Fruit fly (Drosophila melanogaster): ENCODE results near the gene Nplp4.

Gene Nplp4

dm6 chr2L:1987434-1988191 lies 20.6 kb upstream of the Nplp4 start, which contains the start of gene Got2 (continued):
- TF ChIP-seq achi (GFP tag; optimal IDR thresholded peaks at IDR 0.05) = peak; percentile 31
- TF ChIP-seq Eip93F (GFP tag; optimal IDR thresholded peaks at IDR 0.05) = peak; percentile 38
- peak; percentile 64 for TF ChIP-seq Hr39 (GFP tag; optimal IDR thresholded peaks at IDR 0.05)
- no peak for TF ChIP-seq CG6276 (GFP tag; optimal IDR thresholded peaks at IDR 0.05)
- TF ChIP-seq dac (GFP tag; optimal IDR thresholded peaks at IDR 0.05) = no peak
- peak; percentile 56 for TF ChIP-seq Eip78C (GFP tag)
- no peak for TF ChIP-seq CG3032 (tag; optimal IDR thresholded peaks at IDR 0.05)
- no peak for TF ChIP-seq topi (GFP tag; optimal IDR thresholded peaks at IDR 0.05)
- no peak for TF ChIP-seq CG1621 (tag; optimal IDR thresholded peaks at IDR 0.05)
- no peak for TF ChIP-seq CG15336 (GFP tag; IDR thresholded peaks at IDR 0.05)
- no peak for TF ChIP-seq CG7368 (GFP tag; optimal IDR thresholded peaks at IDR 0.05)
- TF ChIP-seq CG11902 (GFP tag; optimal IDR thresholded peaks at IDR 0.05) = no peak
- TF ChIP-seq CG32006 (GFP tag; optimal IDR thresholded peaks at IDR 0.05) = peak; percentile 1
- TF ChIP-seq CG8319 (GFP tag; optimal IDR thresholded peaks at IDR 0.05) = no peak
- TF ChIP-seq fd59A (GFP tag; optimal IDR thresholded peaks at IDR 0.05) = no peak
- no peak for TF ChIP-seq spab (GFP tag; optimal IDR thresholded peaks at IDR 0.05)
- TF ChIP-seq Lpt (GFP tag; optimal IDR thresholded peaks at IDR 0.05) = no peak

dm6 chr2L:1988192-1988561 lies 20.0 kb upstream of the Nplp4 start, which contains the start of gene Npc2a:
Npc2a (plus strand) TSS chr2L:1988290.
- TF ChIP-seq topi (GFP tag; optimal IDR thresholded peaks at IDR 0.05) (no peak), CG3919 (GFP tag; optimal IDR thresholded peaks at IDR 0.05) (peak; percentile 3), CG4318 (GFP tag; optimal IDR thresholded peaks at IDR 0.05) (no peak), pdm3 (GFP tag; optimal IDR thresholded peaks at IDR 0.05) (no peak), Eip93F (GFP tag; optimal IDR thresholded peaks at IDR 0.05) (no peak), CG16779 (tag; optimal IDR thresholded peaks at IDR 0.05) (no peak), CG6792 (GFP tag; optimal IDR thresholded peaks at IDR 0.05) (no peak), Met (GFP tag; optimal IDR thresholded peaks at IDR 0.05) (no peak), Eip78C (GFP tag) (peak; percentile 28), Gug (GFP tag; IDR thresholded peaks at IDR 0.05) (no peak), Eip75B (GFP tag; optimal IDR thresholded peaks at IDR 0.05) (no peak), svp (GFP tag) (peak; percentile 63), CG11294 (GFP tag; IDR thresholded peaks at IDR 0.05) (no peak), esn (GFP tag; optimal IDR thresholded peaks at IDR 0.05) (no peak), Hr4 (GFP tag; optimal IDR thresholded peaks at IDR 0.05) (no peak), OdsH (GFP tag; optimal IDR thresholded peaks at IDR 0.05) (no peak), spab (GFP tag; optimal IDR thresholded peaks at IDR 0.05) (no peak), CG8119 (GFP tag; IDR thresholded peaks at IDR 0.05) (no peak), dsx (GFP tag; optimal IDR thresholded peaks at IDR 0.05; ENCODE audit: poor library complexity, severe bottlenecking) (no peak), Sox15 (GFP tag; optimal IDR thresholded peaks at IDR 0.05) (no peak), CG7368 (GFP tag; optimal IDR thresholded peaks at IDR 0.05) (no peak), CG11762 (GFP tag; optimal IDR thresholded peaks at IDR 0.05; ENCODE audit: insufficient read depth) (no peak), CG11902 (GFP tag; optimal IDR thresholded peaks at IDR 0.05) (no peak), Ets96B (tag; optimal IDR thresholded peaks at IDR 0.05) (no peak), CG31627 (GFP tag; optimal IDR thresholded peaks at IDR 0.05) (no peak), net (GFP tag; optimal IDR thresholded peaks at IDR 0.05) (no peak)

dm6 chr2L:1989278-1989918 lies 18.8 kb upstream of the Nplp4 start:
- TF ChIP-seq vri (GFP tag; optimal IDR thresholded peaks at IDR 0.05) = peak; percentile 59
- TF ChIP-seq dsx (GFP tag; optimal IDR thresholded peaks at IDR 0.05; ENCODE audit: poor library complexity, severe bottlenecking) = peak; percentile 11
- peak; percentile 90 for TF ChIP-seq Sox14 (GFP tag; optimal IDR thresholded peaks at IDR 0.05)
- peak; percentile 63 for TF ChIP-seq Eip93F (GFP tag; optimal IDR thresholded peaks at IDR 0.05)
- TF ChIP-seq Sox102F (GFP tag; optimal IDR thresholded peaks at IDR 0.05) = peak; percentile 35
- TF ChIP-seq OdsH (GFP tag; optimal IDR thresholded peaks at IDR 0.05) = no peak
- peak; percentile 15 for TF ChIP-seq CG6808 (GFP tag; optimal IDR thresholded peaks at IDR 0.05)
- peak; percentile 10 for TF ChIP-seq Smox (GFP tag; optimal IDR thresholded peaks at IDR 0.05)
- peak; percentile 35 for TF ChIP-seq Eip78C (GFP tag)
- TF ChIP-seq CG1621 (tag; optimal IDR thresholded peaks at IDR 0.05) = no peak
- TF ChIP-seq esn (GFP tag; optimal IDR thresholded peaks at IDR 0.05) = peak; percentile 20
- peak; percentile 23 for TF ChIP-seq net (GFP tag; optimal IDR thresholded peaks at IDR 0.05)
- TF ChIP-seq CG15336 (GFP tag; IDR thresholded peaks at IDR 0.05) = no peak
- peak; percentile 26 for TF ChIP-seq CG31627 (GFP tag; optimal IDR thresholded peaks at IDR 0.05)
- peak; percentile 99 for TF ChIP-seq svp (GFP tag)
- TF ChIP-seq CG6163 (GFP tag; IDR thresholded peaks at IDR 0.05) = peak; percentile 13; the same call in 1 of the 3 replicates
- peak in 1 of 2 experiments; percentile 23 for TF ChIP-seq ss (GFP tag; optimal IDR thresholded peaks at IDR 0.05)
- no peak for TF ChIP-seq CG11902 (GFP tag; optimal IDR thresholded peaks at IDR 0.05)
- peak; percentile 37 for TF ChIP-seq Met (GFP tag; optimal IDR thresholded peaks at IDR 0.05)
- TF ChIP-seq CG3032 (tag; optimal IDR thresholded peaks at IDR 0.05) = no peak
